Fruit fly (Drosophila melanogaster) whole organism, embryonic: Measurements from ENCODE around the gene CG6163.

Experiments used
- Awh ChIP-seq: fragments of 200-800 bp; sonication (Bioruptor generic); IDR thresholded peaks from 2 replicates; pipeline ENCODE4, ENCODE4 v1.3.6; 2022; ENCODE audit warnings: missing biosample characterization, missing genetic modification characterization
- C15 ChIP-seq: fragments of 200-800 bp; sonication (Bioruptor generic); IDR thresholded peaks from 3 replicates; pipeline ENCODE4 v1.3.6; 2022; ENCODE audit warnings: missing biosample characterization, missing genetic modification characterization
- CG10543 ChIP-seq: fragments of 200-800 bp; sonication (Bioruptor generic); optimal IDR thresholded peaks from 3 replicates; lab custom pipeline; 2017; ENCODE audit warnings: missing biosample characterization, mild to moderate bottlenecking, missing genetic modification characterization, moderate library complexity
- CG10654 ChIP-seq: fragments of 200-800 bp; sonication (Bioruptor generic); optimal IDR thresholded peaks from 2 replicates; lab custom pipeline; 2016; ENCODE audit warnings: missing biosample characterization, missing genetic modification characterization
- CG10959 ChIP-seq: fragments of 200-800 bp; sonication (Bioruptor generic); IDR thresholded peaks from 2 replicates; pipeline ENCODE4 v1.3.6; 2022; ENCODE audit warnings: missing biosample characterization, missing genetic modification characterization
- CG11456 ChIP-seq: fragments of 200-800 bp; sonication (Bioruptor generic); IDR thresholded peaks from 3 replicates; pipeline ENCODE4 v1.3.6; 2022; ENCODE audit warnings: missing biosample characterization, missing genetic modification characterization
- CG12219 ChIP-seq: fragments of 200-800 bp; sonication (Bioruptor generic); optimal IDR thresholded peaks from 3 replicates; lab custom pipeline; 2018; ENCODE audit warnings: missing biosample characterization, mild to moderate bottlenecking, missing genetic modification characterization
- CG1233 ChIP-seq: fragments of 200-800 bp; sonication (Bioruptor generic); optimal IDR thresholded peaks from 4 replicates; lab custom pipeline; 2018; ENCODE audit warnings: missing biosample characterization, mild to moderate bottlenecking, missing genetic modification characterization
- CG12744 ChIP-seq: fragments of 200-800 bp; sonication (Bioruptor generic); optimal IDR thresholded peaks from 2 replicates; lab custom pipeline; 2016; ENCODE audit warnings: missing biosample characterization, missing genetic modification characterization
- CG14860 ChIP-seq: fragments of 200-800 bp; sonication (Bioruptor generic); IDR thresholded peaks from 3 replicates; pipeline ENCODE4 v1.3.6; 2022; ENCODE audit warnings: missing biosample characterization, missing genetic modification characterization; ENCODE audit not compliant: partially characterized antibody
- CG14965 ChIP-seq: fragments of 200-800 bp; sonication (Bioruptor generic); optimal IDR thresholded peaks from 2 replicates; lab custom pipeline; 2016; ENCODE audit warnings: missing biosample characterization, missing genetic modification characterization, borderline replicate concordance
- CG16863 ChIP-seq: fragments of 200-800 bp; sonication (Bioruptor generic); optimal IDR thresholded peaks from 3 replicates; lab custom pipeline; 2016; ENCODE audit warnings: missing biosample characterization, missing genetic modification characterization
- CG17612 ChIP-seq: fragments of 200-800 bp; sonication (Bioruptor generic); IDR thresholded peaks from 2 replicates; pipeline ENCODE4 v1.3.6; 2022; ENCODE audit warnings: missing biosample characterization, missing genetic modification characterization
- CG18011 ChIP-seq: fragments of 200-800 bp; sonication (Bioruptor generic); optimal IDR thresholded peaks from 2 replicates; lab custom pipeline; 2017; ENCODE audit warnings: missing biosample characterization, missing genetic modification characterization, mild to moderate bottlenecking, moderate library complexity, missing genotype
- CG18262 ChIP-seq: fragments of 200-800 bp; optimal IDR thresholded peaks from 3 replicates; lab custom pipeline; 2019; ENCODE audit warnings: missing biosample characterization, mild to moderate bottlenecking, missing genetic modification characterization, moderate library complexity
- CG18599 ChIP-seq: fragments of 200-800 bp; sonication (Bioruptor generic); optimal IDR thresholded peaks from 3 replicates; lab custom pipeline; 2017; ENCODE audit warnings: missing biosample characterization, missing genetic modification characterization, mild to moderate bottlenecking, moderate library complexity, missing genetic modification reagents
- CG4328 ChIP-seq: fragments of 200-800 bp; sonication (Bioruptor generic); optimal IDR thresholded peaks from 3 replicates; lab custom pipeline; 2017; ENCODE audit warnings: missing biosample characterization, missing genetic modification reagents, missing genetic modification characterization
- CG6854 ChIP-seq: fragments of 200-800 bp; sonication (Bioruptor generic); optimal IDR thresholded peaks from 3 replicates; lab custom pipeline; 2017; ENCODE audit warnings: missing biosample characterization, mild to moderate bottlenecking, missing genetic modification characterization
- CG9727 ChIP-seq: fragments of 200-800 bp; sonication (Bioruptor generic); optimal IDR thresholded peaks from 3 replicates; lab custom pipeline; 2017; ENCODE audit warnings: missing biosample characterization, mild to moderate bottlenecking, missing genetic modification characterization
- D ChIP-seq, 2 experiments: fragments of 200-800 bp in 1 of 2; fragments of >200 bp in 1 of 2; sonication (Bioruptor generic) in 1 of 2; optimal IDR thresholded peaks; 2 replicates in 1 of 2; 3 replicates in 1 of 2; lab custom pipeline; 2017; ENCODE audit warnings: mild to moderate bottlenecking in 1 of 2, missing biosample characterization in 1 of 2, missing genetic modification characterization in 1 of 2, missing genetic modification reagents in 1 of 2
- D19A ChIP-seq: fragments of 200-800 bp; optimal IDR thresholded peaks from 3 replicates; lab custom pipeline; 2019; ENCODE audit warnings: missing biosample characterization, mild to moderate bottlenecking, missing genetic modification characterization, moderate library complexity
- Gug ChIP-seq: fragments of 200-800 bp; sonication (Bioruptor generic); IDR thresholded peaks from 4 replicates; pipeline ENCODE4 v1.3.6; 2022; ENCODE audit warnings: missing biosample characterization, missing genetic modification characterization
- HLH54F ChIP-seq: fragments of 200-800 bp; sonication (Bioruptor generic); optimal IDR thresholded peaks from 3 replicates; lab custom pipeline; 2016; ENCODE audit warnings: missing biosample characterization, missing genetic modification characterization
- Lpt ChIP-seq: fragments of >200 bp; optimal IDR thresholded peaks from 2 replicates; lab custom pipeline; 2018; ENCODE audit warnings: missing biosample characterization, missing genetic modification characterization
- MESR4 ChIP-seq: fragments of 200-800 bp; sonication (Bioruptor generic); optimal IDR thresholded peaks from 2 replicates; lab custom pipeline; 2018; ENCODE audit warnings: missing biosample characterization, mild to moderate bottlenecking, missing genetic modification characterization, moderate library complexity
- NFAT ChIP-seq: fragments of 200-800 bp; sonication (Bioruptor generic); IDR thresholded peaks from 2 replicates; pipeline ENCODE4 v1.3.6; 2022; ENCODE audit warnings: missing biosample characterization, missing genetic modification characterization
- Nf-YB ChIP-seq: fragments of 200-800 bp; sonication (Bioruptor generic); optimal IDR thresholded peaks from 3 replicates; lab custom pipeline; 2019; ENCODE audit warnings: missing biosample characterization, mild to moderate bottlenecking, missing genetic modification characterization, moderate library complexity
- Side ChIP-seq: fragments of 200-800 bp; sonication (Bioruptor generic); optimal IDR thresholded peaks from 2 replicates; lab custom pipeline; 2016; ENCODE audit warnings: missing biosample characterization, missing genetic modification characterization
- TFAM ChIP-seq: fragments of 200-800 bp; sonication (Bioruptor generic); optimal IDR thresholded peaks from 2 replicates; lab custom pipeline; 2017; ENCODE audit warnings: missing biosample characterization, missing genetic modification characterization, inconsistent platforms
- Usf ChIP-seq: fragments of 200-800 bp; sonication (Bioruptor generic); optimal IDR thresholded peaks from 2 replicates; lab custom pipeline; 2017; ENCODE audit warnings: missing genotype, missing biosample characterization, missing genetic modification characterization
- ab ChIP-seq: fragments of 200-800 bp; sonication (Bioruptor generic); optimal IDR thresholded peaks from 2 replicates; lab custom pipeline; 2016; ENCODE audit warnings: missing biosample characterization, missing genetic modification characterization
- ato ChIP-seq: fragments of 200-800 bp; sonication (Bioruptor generic); IDR thresholded peaks from 2 replicates; pipeline ENCODE4 v1.3.6; 2022; ENCODE audit warnings: missing biosample characterization, missing genetic modification characterization; ENCODE audit not compliant: partially characterized antibody
- bab2 ChIP-seq: fragments of 200-800 bp; sonication (Bioruptor generic); optimal IDR thresholded peaks from 2 replicates; lab custom pipeline; 2016; ENCODE audit warnings: missing biosample characterization, missing genetic modification characterization
- cg ChIP-seq: fragments of 200-800 bp; sonication (Bioruptor generic); optimal IDR thresholded peaks from 3 replicates; lab custom pipeline; 2019; ENCODE audit warnings: missing biosample characterization, mild to moderate bottlenecking, missing genetic modification characterization, moderate library complexity
- dmrt99B ChIP-seq: fragments of 200-800 bp; sonication (Bioruptor generic); optimal IDR thresholded peaks from 2 replicates; lab custom pipeline; 2018; ENCODE audit warnings: missing biosample characterization, mild to moderate bottlenecking, missing genetic modification characterization, moderate library complexity
- ems ChIP-seq: fragments of 200-800 bp; sonication (Bioruptor generic); optimal IDR thresholded peaks from 3 replicates; lab custom pipeline; 2016; ENCODE audit warnings: missing biosample characterization, missing genetic modification characterization
- grau ChIP-seq: fragments of 200-800 bp; optimal IDR thresholded peaks from 3 replicates; lab custom pipeline; 2019; ENCODE audit warnings: missing biosample characterization, mild to moderate bottlenecking, missing genetic modification characterization, moderate library complexity
- gsb-n ChIP-seq: fragments of 200-800 bp; sonication (Bioruptor generic); optimal IDR thresholded peaks from 3 replicates; lab custom pipeline; 2018; ENCODE audit warnings: missing biosample characterization, mild to moderate bottlenecking, missing genetic modification characterization
- inv ChIP-seq: fragments of 200-800 bp; sonication (Bioruptor generic); IDR thresholded peaks from 2 replicates; pipeline ENCODE4 v1.3.6; 2022; ENCODE audit warnings: missing biosample characterization, missing genetic modification characterization; ENCODE audit not compliant: partially characterized antibody
- maf-S ChIP-seq: fragments of 200-800 bp; sonication (Bioruptor generic); optimal IDR thresholded peaks from 2 replicates; lab custom pipeline; 2016; ENCODE audit warnings: missing biosample characterization, missing genetic modification characterization
- onecut ChIP-seq: fragments of 200-800 bp; sonication (Bioruptor generic); IDR thresholded peaks from 2 replicates; pipeline ENCODE4 v1.3.6; 2022; ENCODE audit warnings: missing biosample characterization, missing genetic modification characterization
- pb ChIP-seq: fragments of 200-800 bp; sonication (Bioruptor generic); optimal IDR thresholded peaks from 3 replicates; lab custom pipeline; 2016; ENCODE audit warnings: missing biosample characterization, missing genetic modification characterization
- pum ChIP-seq: fragments of 200-800 bp; sonication (Bioruptor generic); optimal IDR thresholded peaks from 2 replicates; lab custom pipeline; 2016; ENCODE audit warnings: missing biosample characterization, missing genetic modification characterization
- sc ChIP-seq, 3 experiments: fragments of >200 bp in 2 of 3; fragments of 200-800 bp in 1 of 3; sonication (Bioruptor generic) in 1 of 3; optimal IDR thresholded peaks; 2 replicates in 2 of 3; 3 replicates in 1 of 3; lab custom pipeline; 2017; ENCODE audit warnings: mild to moderate bottlenecking in 1 of 3, missing biosample characterization in 1 of 3, missing genetic modification characterization in 1 of 3, missing genetic modification reagents in 1 of 3
- sqz ChIP-seq: fragments of 200-800 bp; sonication (Bioruptor generic); optimal IDR thresholded peaks from 3 replicates; lab custom pipeline; 2018; ENCODE audit warnings: missing biosample characterization, mild to moderate bottlenecking, missing genetic modification characterization
- tup ChIP-seq: fragments of 200-800 bp; sonication (Bioruptor generic); optimal IDR thresholded peaks from 2 replicates; lab custom pipeline; 2016; ENCODE audit warnings: missing biosample characterization, mild to moderate bottlenecking, missing genetic modification characterization, moderate library complexity
- wdn ChIP-seq: fragments of 200-800 bp; sonication (Bioruptor generic); IDR thresholded peaks from 2 replicates; pipeline ENCODE4 v1.3.6; 2022; ENCODE audit warnings: missing biosample characterization, missing genetic modification characterization

Gene CG6163

dm6 chr3L:11348971-11349907 lies 15.4 kb downstream of the CG6163 start (continued):
- TF ChIP-seq CG14965 (GFP tag; lab: Kevin White, UChicago): no peak
- TF ChIP-seq MESR4 (GFP tag; lab: Kevin White, UChicago): no peak
- TF ChIP-seq CG18011 (GFP tag; lab: Kevin White, UChicago): peak; percentile 77
- TF ChIP-seq cg (GFP tag; lab: Kevin White, UChicago): no peak
- peak; percentile 78 for TF ChIP-seq CG18262 (tag; lab: Kevin White, UChicago)
- no peak for TF ChIP-seq CG16863 (GFP tag; lab: Kevin White, UChicago)
- TF ChIP-seq bab2: no peak
- TF ChIP-seq sc (optimal IDR thresholded peaks at IDR 0.05; lab: Kevin White, UChicago): no peak
- TF ChIP-seq sc (GFP tag; optimal IDR thresholded peaks at IDR 0.05; lab: Kevin White, UChicago): peak; percentile 64
- no peak for TF ChIP-seq TFAM
- no peak; the same call in 1 of the 2 replicates for TF ChIP-seq CG10959
- TF ChIP-seq dmrt99B: peak; percentile 92
- peak; percentile 77 for TF ChIP-seq Usf
- peak; percentile 58 for TF ChIP-seq onecut (GFP tag; lab: Robert Waterston, UW)
- TF ChIP-seq C15: peak; percentile 58; the same call in 1 of the 3 replicates
- TF ChIP-seq Nf-YB (GFP tag; lab: Kevin White, UChicago): peak; percentile 81
- peak; percentile 77 for TF ChIP-seq CG1233 (GFP tag; lab: Kevin White, UChicago)
- no peak for TF ChIP-seq pb (GFP tag; lab: Kevin White, UChicago)
- peak; percentile 58 for TF ChIP-seq NFAT (GFP tag; lab: Robert Waterston, UW)
- TF ChIP-seq CG9727 (GFP tag; lab: Kevin White, UChicago): peak; percentile 79
- peak; percentile 66; the same call in 2 of the 3 replicates for TF ChIP-seq CG11456 (GFP tag; lab: Robert Waterston, UW)
- no peak for TF ChIP-seq inv (GFP tag; lab: Robert Waterston, UW)
- peak; percentile 78 for TF ChIP-seq wdn
- TF ChIP-seq Lpt (GFP tag; lab: Kevin White, UChicago): no peak
- TF ChIP-seq tup (GFP tag; lab: Kevin White, UChicago): no peak
- no peak for TF ChIP-seq D (optimal IDR thresholded peaks at IDR 0.05; lab: Kevin White, UChicago)
- peak; percentile 63 for TF ChIP-seq D (GFP tag; optimal IDR thresholded peaks at IDR 0.05; lab: Kevin White, UChicago)
- TF ChIP-seq Awh (GFP tag; lab: Robert Waterston, UW): peak; percentile 85
- no peak for TF ChIP-seq ems
- no peak; the same call in 3 of the 4 replicates for TF ChIP-seq Gug (GFP tag; lab: Robert Waterston, UW)
- peak; percentile 81 for TF ChIP-seq CG12219 (GFP tag; lab: Kevin White, UChicago)
- TF ChIP-seq pum (GFP tag; lab: Kevin White, UChicago): no peak
- TF ChIP-seq grau (tag; lab: Kevin White, UChicago): peak; percentile 93
- TF ChIP-seq CG18599: peak; percentile 93
- peak; percentile 88 for TF ChIP-seq CG6854 (GFP tag; lab: Kevin White, UChicago)
- peak; percentile 74 for TF ChIP-seq D19A (tag; lab: Kevin White, UChicago)
- no peak for TF ChIP-seq Side
- TF ChIP-seq ato (GFP tag; lab: Robert Waterston, UW): 0 out of 2 replicates have a peak, but pooled peaks have one; percentile 33
- no peak for TF ChIP-seq CG14860 (GFP tag; lab: Robert Waterston, UW)
- no peak for TF ChIP-seq CG12744 (GFP tag; lab: Kevin White, UChicago)
- no peak for TF ChIP-seq HLH54F (GFP tag; lab: Kevin White, UChicago)
- peak; percentile 74 for TF ChIP-seq CG17612 (GFP tag; lab: Robert Waterston, UW)
- TF ChIP-seq sqz (GFP tag; lab: Kevin White, UChicago): peak; percentile 86
- TF ChIP-seq ab (GFP tag; lab: Kevin White, UChicago): no peak
- peak; percentile 76 for TF ChIP-seq CG4328 (GFP tag; lab: Kevin White, UChicago)
- TF ChIP-seq CG10654 (GFP tag; lab: Kevin White, UChicago): peak; percentile 60
- TF ChIP-seq gsb-n (tag; lab: Kevin White, UChicago): peak; percentile 77
- TF ChIP-seq maf-S (GFP tag; lab: Kevin White, UChicago): no peak
- TF ChIP-seq CG10543 (GFP tag; lab: Kevin White, UChicago): peak; percentile 80
